Worm (Caenorhabditis elegans) whole organism, young adult: Measurements from ENCODE around the gene srh-7.

ENCODE experiments used
- F55B11.4 ChIP-seq: sonication (generic microtip); optimal IDR thresholded peaks from 2 replicates; lab custom pipeline; 2016; ENCODE audit warnings: missing compliant biosample characterization, missing genetic modification characterization, borderline replicate concordance; ENCODE audit not compliant: insufficient read depth
- Y53F4B.3 ChIP-seq: fragments of 200-800 bp; sonication (Bioruptor generic); IDR thresholded peaks from 2 replicates; pipeline ENCODE4 v1.3.6; 2022; ENCODE audit warnings: missing genetic modification reagents, missing genetic modification characterization, missing compliant biosample characterization
- ceh-79 ChIP-seq: sonication (generic microtip); optimal IDR thresholded peaks from 2 replicates; lab custom pipeline; 2017; ENCODE audit warnings: mild to moderate bottlenecking, missing genetic modification characterization, missing compliant biosample characterization
- die-1 ChIP-seq: sonication (generic microtip); optimal IDR thresholded peaks from 2 replicates; lab custom pipeline; 2016; ENCODE audit warnings: missing genotype, mild to moderate bottlenecking, missing genetic modification characterization, missing compliant biosample characterization
- mcd-1 ChIP-seq: fragments of 200-800 bp; sonication (Bioruptor generic); IDR thresholded peaks from 2 replicates; pipeline ENCODE4 v1.3.6; 2022; ENCODE audit warnings: missing genetic modification reagents, missing genetic modification characterization, missing compliant biosample characterization

ce11 chrV:4021776-4022175 is 13.7 kb downstream of the srh-7 start, which contains the start of gene K09D9.14:
- TF ChIP-seq mcd-1 (GFP tag; lab: Robert Waterston, UW) (no peak), Y53F4B.3 (no peak), die-1 (no peak), F55B11.4 (no peak), ceh-79 (tag; lab: Kevin White, UChicago) (no peak)
